Fruit fly (Drosophila melanogaster): ENCODE results near the gene Pkc98E.

The Pkc98E gene

DNA sequence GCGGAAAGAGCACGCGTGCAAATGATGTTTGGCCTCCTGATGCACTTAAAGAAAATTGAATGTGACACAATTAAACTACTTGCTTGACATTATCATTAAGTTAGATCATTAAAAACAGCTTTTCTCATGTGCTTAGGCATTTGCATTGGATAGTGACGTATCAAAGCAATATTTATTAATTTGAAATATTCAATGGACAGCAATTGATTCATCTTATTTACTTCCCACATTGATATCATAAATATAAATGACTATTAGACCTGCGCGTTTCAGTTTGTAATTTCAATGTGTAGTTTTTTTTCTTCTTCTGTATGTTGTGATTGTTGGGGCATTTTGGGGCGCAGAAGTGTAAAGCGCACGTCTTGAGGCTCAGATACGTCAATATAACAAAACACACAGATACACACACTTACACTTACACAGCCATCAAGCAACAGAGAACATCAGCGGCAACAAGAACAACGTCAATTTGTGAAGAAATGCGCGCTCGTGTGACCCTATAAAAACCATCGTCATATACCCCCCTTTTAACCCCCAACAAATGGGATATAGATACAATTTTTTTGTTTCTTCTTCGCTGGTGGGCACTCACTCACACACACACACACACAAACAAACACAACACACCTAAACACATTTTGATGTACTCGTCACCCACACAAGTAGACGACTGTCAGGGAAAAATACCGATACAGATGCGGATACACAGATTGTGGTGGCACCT, 50.1 kb downstream of the Pkc98E start (continued):
- TF ChIP-seq crol (GFP tag; IDR thresholded peaks at IDR 0.05), result peak; percentile 60
- peak; percentile 78 for TF ChIP-seq lab (GFP tag; optimal IDR thresholded peaks at IDR 0.05)
- peak; percentile 59; the same call in 1 of the 2 replicates for TF ChIP-seq seq (GFP tag; IDR thresholded peaks at IDR 0.05)
- TF ChIP-seq peb (GFP tag; IDR thresholded peaks at IDR 0.05), result 0 out of 2 replicates have a peak, but pooled peaks have one; percentile 49
- peak; percentile 55 for TF ChIP-seq CG17385 (GFP tag; optimal IDR thresholded peaks at IDR 0.05)
- peak; percentile 63 for TF ChIP-seq Rfx (GFP tag; IDR thresholded peaks at IDR 0.05)
- peak; percentile 73 for TF ChIP-seq CG6689 (GFP tag; IDR thresholded peaks at IDR 0.05)
- peak; percentile 66 for TF ChIP-seq CG10267 (tag; optimal IDR thresholded peaks at IDR 0.05)
- no peak for TF ChIP-seq dimm (GFP tag; IDR thresholded peaks at IDR 0.05)
- peak; percentile 58 for TF ChIP-seq ssp (GFP tag; IDR thresholded peaks at IDR 0.05)
- peak; percentile 56 for TF ChIP-seq CG11723 (GFP tag; optimal IDR thresholded peaks at IDR 0.05)
- peak; percentile 75 for TF ChIP-seq tap (tag; optimal IDR thresholded peaks at IDR 0.05)
- TF ChIP-seq CG33557 (GFP tag; optimal IDR thresholded peaks at IDR 0.05), result peak; percentile 34
- peak; percentile 47 for TF ChIP-seq CG15514 (GFP tag; optimal IDR thresholded peaks at IDR 0.05)
- peak; percentile 83 for TF ChIP-seq CG7556 (GFP tag; optimal IDR thresholded peaks at IDR 0.05)
- peak; percentile 76 for TF ChIP-seq Meics (GFP tag; optimal IDR thresholded peaks at IDR 0.05)
- no peak for TF ChIP-seq pan (optimal IDR thresholded peaks at IDR 0.05)
- peak in 1 of 2 experiments; percentile 68 for TF ChIP-seq pan (GFP tag; optimal IDR thresholded peaks at IDR 0.05 in 1 of 2, IDR thresholded peaks at IDR 0.05 in 1 of 2)
- peak; percentile 54 to 67 for TF ChIP-seq Pdp1 (GFP tag; optimal IDR thresholded peaks at IDR 0.05)
- no peak for TF ChIP-seq ftz-f1 (GFP tag; optimal IDR thresholded peaks at IDR 0.05)
- TF ChIP-seq CG3407 (GFP tag; optimal IDR thresholded peaks at IDR 0.05), result peak; percentile 50
- no peak for TF ChIP-seq hbn (GFP tag; IDR thresholded peaks at IDR 0.05; ENCODE audit: partially characterized antibody)
- TF ChIP-seq CG7839 (tag; optimal IDR thresholded peaks at IDR 0.05), result peak; percentile 81
- peak; percentile 45 for TF ChIP-seq CG8281 (tag; optimal IDR thresholded peaks at IDR 0.05)
- TF ChIP-seq Ssrp (tag; optimal IDR thresholded peaks at IDR 0.05), result peak; percentile 72
- TF ChIP-seq nau (GFP tag; optimal IDR thresholded peaks at IDR 0.05), result peak; percentile 71
- peak; percentile 69 for TF ChIP-seq org-1 (GFP tag; optimal IDR thresholded peaks at IDR 0.05)
- TF ChIP-seq CG17186 (GFP tag; optimal IDR thresholded peaks at IDR 0.05), result peak; percentile 27
- peak; percentile 75; the same call in 2 of the 3 replicates for TF ChIP-seq CG11695 (GFP tag; IDR thresholded peaks at IDR 0.05)
- 0 out of 2 replicates have a peak, but pooled peaks have one; percentile 47 for TF ChIP-seq klu (GFP tag; IDR thresholded peaks at IDR 0.05)
- no peak for TF ChIP-seq da (GFP tag; optimal IDR thresholded peaks at IDR 0.05)
- peak; percentile 34 for TF ChIP-seq btn (GFP tag; optimal IDR thresholded peaks at IDR 0.05)
- TF ChIP-seq CG7372 (GFP tag; IDR thresholded peaks at IDR 0.05), result peak; percentile 51; the same call in 1 of the 2 replicates
- no peak for TF ChIP-seq Sry-β (GFP tag; optimal IDR thresholded peaks at IDR 0.05)
- TF ChIP-seq sna (GFP tag; IDR thresholded peaks at IDR 0.05; ENCODE audit: partially characterized antibody), result no peak
- no peak for TF ChIP-seq CG34224 (GFP tag; IDR thresholded peaks at IDR 0.05; ENCODE audit: partially characterized antibody)
- no peak for TF ChIP-seq CG15479 (GFP tag; optimal IDR thresholded peaks at IDR 0.05)
- no peak for TF ChIP-seq br (optimal IDR thresholded peaks at IDR 0.05)
- TF ChIP-seq CG17359 (tag; optimal IDR thresholded peaks at IDR 0.05), result peak; percentile 74
- no peak for TF ChIP-seq Oaz (GFP tag; IDR thresholded peaks at IDR 0.05)
- peak; percentile 53 for TF ChIP-seq en (GFP tag; optimal IDR thresholded peaks at IDR 0.05)
- TF ChIP-seq tgo (GFP tag; IDR thresholded peaks at IDR 0.05), result peak; percentile 70
- peak; percentile 79 for TF ChIP-seq Asciz (GFP tag; optimal IDR thresholded peaks at IDR 0.05)
- TF ChIP-seq Rx (GFP tag; IDR thresholded peaks at IDR 0.05), result peak; percentile 51; the same call in 1 of the 2 replicates
- TF ChIP-seq tna (GFP tag; IDR thresholded peaks at IDR 0.05; ENCODE audit: partially characterized antibody), result no peak
- no peak for TF ChIP-seq CG7928 (GFP tag; optimal IDR thresholded peaks at IDR 0.05)
- peak; percentile 48 for TF ChIP-seq Ets65A (GFP tag)
- no peak for TF ChIP-seq CG11696 (GFP tag; IDR thresholded peaks at IDR 0.05)
- TF ChIP-seq wdn (GFP tag; IDR thresholded peaks at IDR 0.05), result no peak; the same call in 1 of the 2 replicates
